Worm (Caenorhabditis elegans) whole organism, L1 larva: Measurements from ENCODE around the gene nlp-67.

Source experiments
- C16A3.4 ChIP-seq: fragments of 150-350 bp; optimal IDR thresholded peaks from 2 replicates; lab custom pipeline; 2014; ENCODE audit warnings: missing biosample characterization, missing genetic modification characterization
- alr-1 ChIP-seq: fragments of 200-800 bp; sonication (Bioruptor generic); optimal IDR thresholded peaks from 2 replicates; lab custom pipeline; 2018; ENCODE audit warnings: borderline replicate concordance, mild to moderate bottlenecking, missing genetic modification characterization, missing compliant biosample characterization
- ceh-82 ChIP-seq, 3 experiments: fragments of 150-350 bp in 1 of 3; sonication (generic microtip) in 2 of 3; optimal IDR thresholded peaks; 2 replicates each; lab custom pipeline; 2014 to 2017; ENCODE audit warnings: missing biosample characterization in 3 of 3, missing genetic modification characterization in 3 of 3
- efl-1 ChIP-seq, 4 experiments: fragments of 150-350 bp; optimal IDR thresholded peaks in 3 of 4; peaks in 1 of 4; 1 replicate in 1 of 4; 2 replicates in 3 of 4; lab custom pipeline; 2014; ENCODE audit warnings: missing biosample characterization in 2 of 4, missing genetic modification characterization in 2 of 4, missing genetic modification reagents in 2 of 4
- lsy-2 ChIP-seq, 2 experiments: fragments of 150-350 bp; optimal IDR thresholded peaks; 2 replicates each; lab custom pipeline; 2014; ENCODE audit warnings: missing biosample characterization in 2 of 2, missing genetic modification characterization in 2 of 2
- mdl-1 ChIP-seq, 2 experiments: fragments of 150-350 bp; optimal IDR thresholded peaks; 2 replicates each; lab custom pipeline; 2014 to 2017; ENCODE audit warnings: missing biosample characterization in 2 of 2, missing genetic modification characterization in 2 of 2, inconsistent platforms in 1 of 2
- rnt-1 ChIP-seq: sonication (generic microtip); optimal IDR thresholded peaks from 2 replicates; lab custom pipeline; 2016; ENCODE audit warnings: mild to moderate bottlenecking, missing genetic modification characterization, moderate library complexity, missing compliant biosample characterization
- snu-23 ChIP-seq: sonication (generic microtip); optimal IDR thresholded peaks from 2 replicates; lab custom pipeline; 2016; ENCODE audit warnings: missing genetic modification characterization, missing compliant biosample characterization

DNA sequence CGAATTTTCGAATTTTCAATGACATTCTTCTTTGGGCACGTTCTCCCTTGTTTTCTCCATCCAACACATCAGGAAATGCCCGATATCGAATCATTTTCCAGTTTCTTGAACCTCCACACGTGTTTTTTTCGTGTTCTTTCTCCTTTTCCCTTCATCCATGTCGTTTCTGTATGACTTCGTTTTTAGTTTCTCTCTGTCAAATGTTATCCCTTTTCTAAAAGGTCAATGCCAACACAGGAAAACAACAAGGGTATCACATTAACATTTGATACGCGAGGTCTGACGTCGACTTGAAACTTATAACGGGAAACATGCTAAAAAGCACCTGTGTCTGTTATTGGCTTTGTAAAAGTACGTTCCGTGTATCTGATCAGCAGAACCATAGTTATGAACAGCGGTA is 11.3 kb upstream of the nlp-67 start:
- TF ChIP-seq ceh-82 (tag; optimal IDR thresholded peaks at IDR 0.05; lab: Kevin White, UChicago) (no peak), rnt-1 (no peak), alr-1 (no peak), snu-23 (no peak), efl-1 (optimal IDR thresholded peaks at IDR 0.05; lab: Kevin White, UChicago) (no peak), efl-1 (GFP tag; optimal IDR thresholded peaks at IDR 0.05 in 1 of 2; lab: Kevin White, UChicago) (no peak), lsy-2 (tag; optimal IDR thresholded peaks at IDR 0.05; lab: Kevin White, UChicago) (no peak), mdl-1 (tag; optimal IDR thresholded peaks at IDR 0.05; lab: Kevin White, UChicago) (no peak), C16A3.4 (tag; lab: Kevin White, UChicago) (no peak)
